Fruit fly (Drosophila melanogaster) whole organism, adult: Measurements from ENCODE around the gene Rpn13R.
A peak's percentile ranks its signal among the peaks of the same experiment; 100 is the strongest.

Source experiments
- CG11617 ChIP-seq: fragments of 200-800 bp; sonication (Bioruptor generic); optimal IDR thresholded peaks from 2 replicates; lab custom pipeline; 2017; ENCODE audit warnings: mild to moderate bottlenecking, missing biosample characterization, missing genetic modification reagents, missing genetic modification characterization
- CG12768 ChIP-seq: fragments of 200-800 bp; sonication (Bioruptor generic); optimal IDR thresholded peaks from 2 replicates; lab custom pipeline; 2017; ENCODE audit warnings: missing biosample characterization, missing genetic modification characterization, mild to moderate bottlenecking, moderate library complexity, missing genetic modification reagents
- CG14711 ChIP-seq: fragments of 200-800 bp; sonication (Bioruptor generic); optimal IDR thresholded peaks from 2 replicates; lab custom pipeline; 2018; ENCODE audit warnings: missing biosample characterization, mild to moderate bottlenecking, missing genetic modification characterization, moderate library complexity
- CG1620 ChIP-seq: fragments of 200-800 bp; sonication (Bioruptor generic); optimal IDR thresholded peaks from 2 replicates; lab custom pipeline; 2016; ENCODE audit warnings: missing biosample characterization, missing genetic modification characterization
- CG33017 ChIP-seq: fragments of 200-800 bp; sonication (Bioruptor generic); optimal IDR thresholded peaks from 2 replicates; lab custom pipeline; 2018; ENCODE audit warnings: missing biosample characterization, mild to moderate bottlenecking, missing genetic modification characterization, moderate library complexity
- CG5204 ChIP-seq: fragments of 200-800 bp; sonication (Bioruptor generic); optimal IDR thresholded peaks from 2 replicates; lab custom pipeline; 2016; ENCODE audit warnings: missing biosample characterization, missing genetic modification characterization
- CG7045 ChIP-seq: fragments of 200-800 bp; sonication (Bioruptor generic); optimal IDR thresholded peaks from 2 replicates; lab custom pipeline; 2017; ENCODE audit warnings: missing biosample characterization, mild to moderate bottlenecking, missing genetic modification characterization
- CG7101 ChIP-seq: fragments of 200-800 bp; sonication (Bioruptor generic); optimal IDR thresholded peaks from 2 replicates; lab custom pipeline; 2018; ENCODE audit warnings: missing biosample characterization, mild to moderate bottlenecking, missing genetic modification characterization, moderate library complexity
- Clk ChIP-seq: fragments of 200-800 bp; sonication (Bioruptor generic); optimal IDR thresholded peaks from 2 replicates; lab custom pipeline; 2017; ENCODE audit warnings: missing biosample characterization, missing genetic modification characterization
- Crg-1 ChIP-seq: fragments of 200-800 bp; sonication (Bioruptor generic); optimal IDR thresholded peaks from 2 replicates; lab custom pipeline; 2016; ENCODE audit warnings: missing biosample characterization, missing genetic modification characterization
- Hr96 ChIP-seq: fragments of 200-800 bp; sonication (Bioruptor generic); optimal IDR thresholded peaks from 2 replicates; lab custom pipeline; 2016; ENCODE audit warnings: missing biosample characterization, missing genetic modification characterization
- Mnt ChIP-seq: fragments of 200-800 bp; sonication (Bioruptor generic); optimal IDR thresholded peaks from 2 replicates; lab custom pipeline; 2016; ENCODE audit warnings: missing biosample characterization, mild to moderate bottlenecking, missing genetic modification characterization
- bab1 ChIP-seq: fragments of 200-800 bp; sonication (Bioruptor generic); optimal IDR thresholded peaks from 3 replicates; lab custom pipeline; 2019; ENCODE audit warnings: missing biosample characterization, mild to moderate bottlenecking, missing genetic modification characterization, moderate library complexity
- cic ChIP-seq: fragments of 200-800 bp; sonication (Bioruptor generic); optimal IDR thresholded peaks from 2 replicates; lab custom pipeline; 2017; ENCODE audit warnings: missing biosample characterization, mild to moderate bottlenecking, missing genetic modification characterization, moderate library complexity
- cnc ChIP-seq, 2 experiments: fragments of >200 bp; optimal IDR thresholded peaks; 2 replicates each; lab custom pipeline; 2017
- kay ChIP-seq: fragments of 200-800 bp; sonication (Bioruptor generic); peaks from one replicate; lab custom pipeline; 2016; ENCODE audit warnings: missing biosample characterization, missing genetic modification characterization, borderline replicate concordance
- ovo ChIP-seq: fragments of 200-800 bp; sonication (Bioruptor generic); optimal IDR thresholded peaks from 2 replicates; lab custom pipeline; 2016; ENCODE audit warnings: missing biosample characterization, missing genetic modification characterization
- pad ChIP-seq: fragments of 200-800 bp; sonication (Bioruptor generic); optimal IDR thresholded peaks from 3 replicates; lab custom pipeline; 2017; ENCODE audit warnings: missing biosample characterization, missing genetic modification characterization, mild to moderate bottlenecking, moderate library complexity, missing genetic modification reagents
- tj ChIP-seq: fragments of 200-800 bp; sonication (Bioruptor generic); optimal IDR thresholded peaks from 3 replicates; lab custom pipeline; 2017; ENCODE audit warnings: missing biosample characterization, mild to moderate bottlenecking, missing genetic modification characterization, moderate library complexity
- toe ChIP-seq: fragments of 200-800 bp; sonication (Bioruptor generic); optimal IDR thresholded peaks from 2 replicates; lab custom pipeline; 2016; ENCODE audit warnings: missing biosample characterization, missing genetic modification characterization

Gene Rpn13R

DNA sequence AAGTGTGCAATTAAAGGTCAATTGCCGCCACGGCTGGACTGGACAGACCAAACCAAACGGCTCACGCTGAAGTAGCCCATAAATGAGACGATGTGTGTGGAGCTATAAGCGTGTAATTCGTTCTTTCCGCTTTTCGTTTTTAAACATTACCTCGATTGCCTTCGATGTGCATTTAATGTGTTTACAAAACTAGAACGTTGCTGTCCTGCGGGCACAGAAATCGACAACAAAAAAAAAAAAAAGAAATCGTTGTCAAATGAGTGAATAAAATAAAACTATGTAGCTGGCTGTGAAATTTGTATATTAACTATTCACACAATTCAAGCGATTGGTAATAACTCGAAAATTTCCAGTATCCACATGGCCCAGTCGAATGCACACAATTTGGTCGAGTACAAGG is at the start of gene Rpn13R:
TSS of gene Rpn13R (plus strand) at position 301 of the 400 bp plus-strand sequence.
- TF ChIP-seq CG14711: no peak
- TF ChIP-seq CG1620 (GFP tag; lab: Kevin White, UChicago): no peak
- no peak for TF ChIP-seq CG5204 (GFP tag; lab: Kevin White, UChicago)
- TF ChIP-seq CG12768 (GFP tag; lab: Kevin White, UChicago): no peak
- no peak for TF ChIP-seq Clk
- no peak for TF ChIP-seq Mnt (GFP tag; lab: Kevin White, UChicago)
- no peak for TF ChIP-seq cic (GFP tag; lab: Kevin White, UChicago)
- TF ChIP-seq Crg-1 (GFP tag; lab: Kevin White, UChicago): no peak
- TF ChIP-seq ovo (GFP tag; lab: Kevin White, UChicago): no peak
- TF ChIP-seq CG7045 (GFP tag; lab: Kevin White, UChicago): no peak
- no peak for TF ChIP-seq Hr96 (GFP tag; lab: Kevin White, UChicago)
- TF ChIP-seq pad (GFP tag; lab: Kevin White, UChicago): no peak

DNA sequence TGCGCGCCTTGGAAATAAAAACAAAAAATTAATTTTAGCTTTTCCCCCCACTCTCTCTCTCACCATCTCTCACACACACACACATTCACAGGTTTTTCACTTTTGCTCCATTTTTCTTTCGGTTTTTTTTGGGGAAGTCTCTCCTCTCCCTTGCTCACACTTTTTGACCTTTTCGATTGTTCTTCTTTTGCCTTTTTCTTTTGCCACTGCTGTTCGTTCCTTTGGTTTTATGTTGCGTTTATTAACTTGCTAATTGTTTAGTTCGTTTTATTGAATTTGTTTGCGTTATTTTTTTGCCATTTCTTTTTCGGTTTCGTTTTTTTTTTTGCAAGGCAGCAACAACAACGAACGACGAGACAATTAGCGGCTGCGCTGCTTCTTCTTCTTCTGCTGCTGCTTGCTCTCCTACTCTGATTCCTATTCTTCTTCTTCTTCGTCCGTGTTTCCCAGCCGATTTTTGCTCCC is 49.3 kb upstream of the Rpn13R start:
- TF ChIP-seq CG12768 (GFP tag; lab: Kevin White, UChicago) (peak; percentile 32), tj (peak; percentile 50), CG7045 (GFP tag; lab: Kevin White, UChicago) (peak; percentile 33), Mnt (GFP tag; lab: Kevin White, UChicago) (no peak), CG11617 (GFP tag; lab: Kevin White, UChicago) (peak; percentile 50)

DNA sequence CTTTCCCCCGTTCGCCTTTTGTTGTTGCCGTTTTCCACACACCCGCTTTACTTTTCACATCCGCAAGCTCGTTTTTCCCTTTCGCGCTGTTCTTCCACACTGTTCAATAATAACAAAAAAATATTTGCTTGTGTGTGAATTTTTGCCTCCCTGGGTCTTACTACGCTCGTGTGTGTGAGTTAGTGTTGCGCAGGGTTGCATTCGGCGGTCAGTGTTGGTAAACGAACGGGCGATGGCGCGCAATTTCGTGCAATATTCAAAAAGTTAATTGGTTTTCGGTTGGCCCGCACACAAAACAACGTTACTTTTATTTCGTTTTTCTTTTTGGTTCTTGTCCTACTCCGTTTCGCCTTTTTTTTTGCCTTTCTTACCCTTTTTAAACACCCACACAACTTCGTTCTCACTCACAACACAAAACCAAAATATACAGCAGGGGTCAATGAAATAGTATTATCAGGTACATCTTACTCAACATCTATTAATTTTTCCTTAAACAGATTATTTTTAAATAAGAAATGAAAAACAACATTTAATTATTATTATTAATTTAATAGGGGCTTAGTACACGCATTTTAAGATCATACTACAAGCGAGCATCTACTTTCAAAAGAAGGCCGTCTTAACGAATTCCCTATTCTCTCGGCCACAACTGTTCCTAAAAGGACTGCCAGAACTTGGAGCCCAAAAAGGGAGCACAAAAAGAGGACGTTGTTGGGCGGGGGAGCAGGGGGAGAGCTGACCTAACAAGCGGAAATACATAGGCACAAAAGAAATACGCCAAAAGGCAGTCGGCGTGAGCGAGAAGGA is 48.7 kb upstream of the Rpn13R start:
- TF ChIP-seq ovo (GFP tag; lab: Kevin White, UChicago) (peak; percentile 59), Crg-1 (GFP tag; lab: Kevin White, UChicago) (peak; percentile 73), bab1 (GFP tag; lab: Kevin White, UChicago) (no peak), Mnt (GFP tag; lab: Kevin White, UChicago) (peak; percentile 72), cic (GFP tag; lab: Kevin White, UChicago) (peak; percentile 13), pad (GFP tag; lab: Kevin White, UChicago) (peak; percentile 26), tj (no peak), CG12768 (GFP tag; lab: Kevin White, UChicago) (no peak), toe (GFP tag; lab: Kevin White, UChicago) (peak; percentile 49), kay (GFP tag; lab: Kevin White, UChicago) (peak; percentile 83), CG7101 (tag; lab: Kevin White, UChicago) (peak; percentile 51), cnc (optimal IDR thresholded peaks at IDR 0.05; lab: Kevin White, UChicago) (no peak), CG11617 (GFP tag; lab: Kevin White, UChicago) (no peak), CG33017 (tag; lab: Kevin White, UChicago) (peak; percentile 7), CG7045 (GFP tag; lab: Kevin White, UChicago) (no peak), CG1620 (GFP tag; lab: Kevin White, UChicago) (peak; percentile 88), CG5204 (GFP tag; lab: Kevin White, UChicago) (peak; percentile 49), CG14711 (peak; percentile 20), Hr96 (GFP tag; lab: Kevin White, UChicago) (peak; percentile 74), Clk (no peak)

DNA sequence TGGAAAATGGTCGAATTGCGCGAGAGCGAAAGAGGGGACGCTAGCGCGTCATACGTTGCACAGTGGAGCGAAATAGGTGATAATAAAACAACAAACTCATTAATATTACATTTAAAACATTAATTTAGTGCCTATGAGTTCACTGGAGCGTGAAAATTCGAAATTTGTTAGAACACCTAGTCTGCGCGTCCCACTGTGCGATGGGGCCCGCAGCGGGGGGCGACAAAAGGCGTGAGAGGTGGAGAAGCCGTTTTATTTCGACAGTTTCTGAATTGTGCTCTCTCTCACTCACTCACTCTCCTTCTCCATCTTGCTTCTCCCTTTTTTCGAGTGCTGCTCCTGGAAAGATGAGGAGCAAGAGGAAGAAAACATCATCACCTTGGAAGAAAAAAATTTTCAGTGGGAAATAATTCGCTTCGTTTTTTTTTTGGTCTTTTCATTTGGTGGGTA is 48.0 kb upstream of the Rpn13R start:
- TF ChIP-seq CG7045 (GFP tag; lab: Kevin White, UChicago) (peak; percentile 12), Clk (peak; percentile 52), CG14711 (peak; percentile 70), CG11617 (GFP tag; lab: Kevin White, UChicago) (peak; percentile 70), Crg-1 (GFP tag; lab: Kevin White, UChicago) (peak; percentile 37), Hr96 (GFP tag; lab: Kevin White, UChicago) (peak; percentile 76), toe (GFP tag; lab: Kevin White, UChicago) (peak; percentile 57), CG1620 (GFP tag; lab: Kevin White, UChicago) (peak; percentile 53), CG5204 (GFP tag; lab: Kevin White, UChicago) (peak; percentile 37), CG7101 (tag; lab: Kevin White, UChicago) (peak; percentile 61), cic (GFP tag; lab: Kevin White, UChicago) (no peak), Mnt (GFP tag; lab: Kevin White, UChicago) (peak; percentile 34), tj (peak; percentile 37), pad (GFP tag; lab: Kevin White, UChicago) (peak; percentile 94), ovo (GFP tag; lab: Kevin White, UChicago) (peak; percentile 29), cnc (optimal IDR thresholded peaks at IDR 0.05; lab: Kevin White, UChicago) (no peak), CG12768 (GFP tag; lab: Kevin White, UChicago) (peak; percentile 33), bab1 (GFP tag; lab: Kevin White, UChicago) (peak; percentile 77), kay (GFP tag; lab: Kevin White, UChicago) (no peak), CG33017 (tag; lab: Kevin White, UChicago) (no peak)
